Worm (Caenorhabditis elegans) whole organism, L2 larva: ENCODE results near the gene hdl-1.
A peak's percentile ranks its signal among the peaks of the same experiment; 100 is the strongest.

Source experiments
- ceh-82 ChIP-seq: fragments of 150-350 bp; optimal IDR thresholded peaks from 2 replicates; lab custom pipeline; 2014; ENCODE audit warnings: missing biosample characterization, missing genetic modification characterization
- lsy-2 ChIP-seq, 2 experiments: fragments of 150-350 bp in 1 of 2; sonication (generic microtip) in 1 of 2; optimal IDR thresholded peaks; 2 replicates each; lab custom pipeline; 2014 to 2017; ENCODE audit warnings: missing biosample characterization in 2 of 2, missing genetic modification characterization in 2 of 2
- mab-5 ChIP-seq: fragments of 150-350 bp; optimal IDR thresholded peaks from 2 replicates; lab custom pipeline; 2014; ENCODE audit warnings: missing biosample characterization, missing genetic modification characterization
- mdl-1 ChIP-seq, 2 experiments: fragments of 150-350 bp in 1 of 2; sonication (generic microtip) in 1 of 2; optimal IDR thresholded peaks; 2 replicates each; lab custom pipeline; 2017; ENCODE audit warnings: missing biosample characterization in 2 of 2, missing genetic modification characterization in 2 of 2
- nhr-11 ChIP-seq: fragments of 150-350 bp; optimal IDR thresholded peaks from 2 replicates; lab custom pipeline; 2014; ENCODE audit warnings: missing biosample characterization, missing genetic modification characterization
- nhr-237 ChIP-seq: fragments of 150-350 bp; optimal IDR thresholded peaks from 2 replicates; lab custom pipeline; 2014; ENCODE audit warnings: missing biosample characterization, missing genetic modification characterization
- nhr-25 ChIP-seq: fragments of 150-350 bp; sonication (generic microtip); optimal IDR thresholded peaks from 3 replicates; lab custom pipeline; 2014; ENCODE audit warnings: missing biosample characterization, missing genetic modification characterization
- skn-1 ChIP-seq: sonication (generic microtip); optimal IDR thresholded peaks from 2 replicates; lab custom pipeline; 2017; ENCODE audit warnings: missing biosample characterization, missing genetic modification characterization
- snpc-4 ChIP-seq: fragments of 150-350 bp; optimal IDR thresholded peaks from 2 replicates; lab custom pipeline; 2014; ENCODE audit warnings: missing biosample characterization, missing genetic modification characterization
- unc-62 ChIP-seq: fragments of 150-350 bp; optimal IDR thresholded peaks from 2 replicates; lab custom pipeline; 2014; ENCODE audit warnings: missing biosample characterization, missing genetic modification reagents, missing genetic modification characterization
- ztf-4 ChIP-seq: fragments of 150-350 bp; optimal IDR thresholded peaks from 2 replicates; lab custom pipeline; 2014; ENCODE audit warnings: missing biosample characterization, missing genetic modification characterization

- TF ChIP-seq ztf-4 (no peak), mab-5 (tag; lab: Kevin White, UChicago) (peak; percentile 30), nhr-237 (peak; percentile 65), skn-1 (no peak), unc-62 (GFP tag; lab: Kevin White, UChicago) (no peak), mdl-1 (tag; optimal IDR thresholded peaks at IDR 0.05; lab: Kevin White, UChicago) (peak in 1 of 2 experiments; percentile 11), ceh-82 (tag; lab: Kevin White, UChicago) (no peak), lsy-2 (tag; optimal IDR thresholded peaks at IDR 0.05; lab: Kevin White, UChicago) (peak; percentile 77 to 89), nhr-25 (tag; lab: Kevin White, UChicago) (peak; percentile 74), snpc-4 (tag; lab: Kevin White, UChicago) (peak; percentile 34), nhr-11 (no peak)
Observed at ce11 chrIV:11961485-11962255, 12.1 kb upstream of the hdl-1 start, which contains the start of gene ZK829.7.
